Fruit fly (Drosophila melanogaster) whole organism, embryonic: Measurements from ENCODE around the gene CSN6.

Experiments
- BEAF-32 ChIP-seq: fragments of 200-800 bp; sonication (Bioruptor generic); optimal IDR thresholded peaks from 3 replicates; lab custom pipeline; 2017; ENCODE audit warnings: missing biosample characterization, missing genetic modification characterization, mild to moderate bottlenecking, moderate library complexity, missing genetic modification reagents
- CG11398 ChIP-seq: fragments of 200-800 bp; sonication (Bioruptor generic); optimal IDR thresholded peaks from 2 replicates; lab custom pipeline; 2016; ENCODE audit warnings: missing biosample characterization, missing genetic modification characterization
- CG12071 ChIP-seq: fragments of 200-800 bp; sonication (Bioruptor generic); optimal IDR thresholded peaks from 3 replicates; lab custom pipeline; 2018; ENCODE audit warnings: missing biosample characterization, mild to moderate bottlenecking, missing genetic modification characterization
- CG12299 ChIP-seq: fragments of 200-800 bp; sonication (Bioruptor generic); optimal IDR thresholded peaks from 2 replicates; lab custom pipeline; 2018; ENCODE audit warnings: missing biosample characterization, mild to moderate bottlenecking, missing genetic modification characterization
- CG12942 ChIP-seq: fragments of 200-800 bp; sonication (Bioruptor generic); optimal IDR thresholded peaks from 3 replicates; lab custom pipeline; 2016; ENCODE audit warnings: missing biosample characterization, missing genetic modification characterization
- CG15514 ChIP-seq: fragments of 200-800 bp; sonication (Bioruptor generic); optimal IDR thresholded peaks from 3 replicates; lab custom pipeline; 2017; ENCODE audit warnings: missing biosample characterization, missing genetic modification characterization, mild to moderate bottlenecking, moderate library complexity, missing genetic modification reagents
- CG1603 ChIP-seq: fragments of 200-800 bp; sonication (Bioruptor generic); optimal IDR thresholded peaks from 2 replicates; lab custom pipeline; 2019; ENCODE audit warnings: missing biosample characterization, mild to moderate bottlenecking, missing genetic modification characterization, moderate library complexity
- CG17359 ChIP-seq: fragments of 200-800 bp; sonication (Bioruptor generic); optimal IDR thresholded peaks from 3 replicates; lab custom pipeline; 2018; ENCODE audit warnings: missing biosample characterization, mild to moderate bottlenecking, missing genetic modification characterization, moderate library complexity
- CG17829 ChIP-seq: fragments of 200-800 bp; optimal IDR thresholded peaks from 2 replicates; lab custom pipeline; 2019; ENCODE audit warnings: missing biosample characterization, mild to moderate bottlenecking, missing genetic modification characterization, moderate library complexity
- CG18599 ChIP-seq: fragments of 200-800 bp; sonication (Bioruptor generic); optimal IDR thresholded peaks from 3 replicates; lab custom pipeline; 2017; ENCODE audit warnings: missing biosample characterization, missing genetic modification characterization, mild to moderate bottlenecking, moderate library complexity, missing genetic modification reagents
- CG31365 ChIP-seq: fragments of 200-800 bp; sonication (Bioruptor generic); optimal IDR thresholded peaks from 2 replicates; lab custom pipeline; 2018; ENCODE audit warnings: missing biosample characterization, mild to moderate bottlenecking, missing genetic modification characterization
- CG3281 ChIP-seq: fragments of 200-800 bp; sonication (Bioruptor generic); optimal IDR thresholded peaks from 3 replicates; lab custom pipeline; 2017; ENCODE audit warnings: missing biosample characterization, mild to moderate bottlenecking, missing genetic modification characterization
- CG33213 ChIP-seq: fragments of 200-800 bp; sonication (Bioruptor generic); optimal IDR thresholded peaks from 3 replicates; lab custom pipeline; 2016; ENCODE audit warnings: missing biosample characterization, missing genetic modification characterization
- CG34376 ChIP-seq: fragments of 200-800 bp; sonication (Bioruptor generic); optimal IDR thresholded peaks from 2 replicates; lab custom pipeline; 2018; ENCODE audit warnings: missing biosample characterization, mild to moderate bottlenecking, missing genetic modification characterization
- CG34422 ChIP-seq: fragments of 200-800 bp; sonication (Bioruptor generic); IDR thresholded peaks from 3 replicates; pipeline ENCODE4 v1.3.6; 2022; ENCODE audit warnings: missing biosample characterization, missing genetic modification characterization
- CG6683 ChIP-seq: fragments of 200-800 bp; sonication (Bioruptor generic); optimal IDR thresholded peaks from 2 replicates; lab custom pipeline; 2017; ENCODE audit warnings: missing biosample characterization, mild to moderate bottlenecking, missing genetic modification characterization, missing genetic modification reagents
- CG7271 ChIP-seq: fragments of 200-800 bp; sonication (Bioruptor generic); optimal IDR thresholded peaks from 2 replicates; lab custom pipeline; 2018; ENCODE audit warnings: missing biosample characterization, mild to moderate bottlenecking, missing genetic modification characterization, moderate library complexity
- CG7556 ChIP-seq: fragments of 200-800 bp; sonication (Bioruptor generic); optimal IDR thresholded peaks from 2 replicates; lab custom pipeline; 2017; ENCODE audit warnings: missing biosample characterization, mild to moderate bottlenecking, missing genetic modification characterization
- CG7786 ChIP-seq: fragments of 200-800 bp; sonication (Bioruptor generic); optimal IDR thresholded peaks from 2 replicates; lab custom pipeline; 2016; ENCODE audit warnings: missing biosample characterization, missing genetic modification characterization
- CG7839 ChIP-seq: fragments of 200-800 bp; sonication (Bioruptor generic); optimal IDR thresholded peaks from 3 replicates; lab custom pipeline; 2018; ENCODE audit warnings: missing biosample characterization, mild to moderate bottlenecking, missing genetic modification characterization, moderate library complexity
- CG7928 ChIP-seq: fragments of 200-800 bp; sonication (Bioruptor generic); optimal IDR thresholded peaks from 2 replicates; lab custom pipeline; 2017; ENCODE audit warnings: missing biosample characterization, mild to moderate bottlenecking, missing genetic modification characterization
- CG7963 ChIP-seq: fragments of 200-800 bp; sonication (Bioruptor generic); IDR thresholded peaks from 3 replicates; pipeline ENCODE4 v1.3.6; 2022; ENCODE audit warnings: missing biosample characterization, missing genetic modification characterization; ENCODE audit not compliant: partially characterized antibody
- CG8281 ChIP-seq: fragments of 200-800 bp; sonication (Bioruptor generic); optimal IDR thresholded peaks from 2 replicates; lab custom pipeline; 2018; ENCODE audit warnings: missing biosample characterization, mild to moderate bottlenecking, missing genetic modification characterization, moderate library complexity
- CG9727 ChIP-seq: fragments of 200-800 bp; sonication (Bioruptor generic); optimal IDR thresholded peaks from 3 replicates; lab custom pipeline; 2017; ENCODE audit warnings: missing biosample characterization, mild to moderate bottlenecking, missing genetic modification characterization
- CG9876 ChIP-seq: fragments of 200-800 bp; sonication (Bioruptor generic); optimal IDR thresholded peaks from 2 replicates; lab custom pipeline; 2016; ENCODE audit warnings: missing biosample characterization, missing genetic modification characterization
- D19A ChIP-seq: fragments of 200-800 bp; optimal IDR thresholded peaks from 3 replicates; lab custom pipeline; 2019; ENCODE audit warnings: missing biosample characterization, mild to moderate bottlenecking, missing genetic modification characterization, moderate library complexity
- Doc2 ChIP-seq: fragments of 200-800 bp; sonication (Bioruptor generic); IDR thresholded peaks from 2 replicates; pipeline ENCODE4 v1.3.6; 2022; ENCODE audit warnings: missing biosample characterization, missing genetic modification characterization
- Dp ChIP-seq: fragments of 200-800 bp; sonication (Bioruptor generic); optimal IDR thresholded peaks from 2 replicates; lab custom pipeline; 2018; ENCODE audit warnings: missing biosample characterization, mild to moderate bottlenecking, missing genetic modification characterization, moderate library complexity
- E2f2 ChIP-seq: fragments of 200-800 bp; sonication (Bioruptor generic); IDR thresholded peaks from 2 replicates; pipeline ENCODE4 v1.3.6; 2022; ENCODE audit warnings: missing biosample characterization, missing genetic modification characterization
- Ets97D ChIP-seq: fragments of 200-800 bp; sonication (Bioruptor generic); optimal IDR thresholded peaks from 3 replicates; lab custom pipeline; 2016; ENCODE audit warnings: missing biosample characterization, missing genetic modification characterization
- Fer2 ChIP-seq: fragments of 200-800 bp; sonication (Bioruptor generic); optimal IDR thresholded peaks from 2 replicates; lab custom pipeline; 2018; ENCODE audit warnings: missing biosample characterization, mild to moderate bottlenecking, missing genetic modification characterization, moderate library complexity
- MTF-1 ChIP-seq: fragments of 200-800 bp; sonication (Bioruptor generic); optimal IDR thresholded peaks from 2 replicates; lab custom pipeline; 2018; ENCODE audit warnings: missing biosample characterization, mild to moderate bottlenecking, missing genetic modification characterization, borderline replicate concordance
- Meics ChIP-seq: fragments of 200-800 bp; sonication (Bioruptor generic); optimal IDR thresholded peaks from 2 replicates; lab custom pipeline; 2017; ENCODE audit warnings: missing biosample characterization, mild to moderate bottlenecking, missing genetic modification characterization
- Nf-YA ChIP-seq: fragments of 200-800 bp; sonication (Bioruptor generic); IDR thresholded peaks from 2 replicates; pipeline ENCODE4 v1.3.6; 2022; ENCODE audit warnings: missing biosample characterization, missing genetic modification characterization
- Sin3A ChIP-seq: fragments of >200 bp; optimal IDR thresholded peaks from 2 replicates; lab custom pipeline; 2018
- Sox102F ChIP-seq: fragments of 200-800 bp; sonication (Bioruptor generic); optimal IDR thresholded peaks from 2 replicates; lab custom pipeline; 2018; ENCODE audit warnings: missing biosample characterization, mild to moderate bottlenecking, missing genetic modification characterization, moderate library complexity
- Vsx1 ChIP-seq: fragments of 200-800 bp; sonication (Bioruptor generic); optimal IDR thresholded peaks from 2 replicates; lab custom pipeline; 2017; ENCODE audit warnings: missing biosample characterization, mild to moderate bottlenecking, missing genetic modification characterization, missing genetic modification reagents
- ato ChIP-seq: fragments of 200-800 bp; sonication (Bioruptor generic); IDR thresholded peaks from 2 replicates; pipeline ENCODE4 v1.3.6; 2022; ENCODE audit warnings: missing biosample characterization, missing genetic modification characterization; ENCODE audit not compliant: partially characterized antibody
- crc ChIP-seq: fragments of 200-800 bp; sonication (Bioruptor generic); optimal IDR thresholded peaks from 2 replicates; lab custom pipeline; 2016; ENCODE audit warnings: missing biosample characterization, missing genetic modification characterization
- fd102C ChIP-seq: fragments of 200-800 bp; sonication (Bioruptor generic); optimal IDR thresholded peaks from 2 replicates; lab custom pipeline; 2018; ENCODE audit warnings: missing biosample characterization, mild to moderate bottlenecking, missing genetic modification characterization, moderate library complexity
- h ChIP-seq: fragments of >200 bp; optimal IDR thresholded peaks from 2 replicates; lab custom pipeline; 2017
- insv ChIP-seq, 2 experiments: fragments of 200-800 bp; sonication (Bioruptor generic); optimal IDR thresholded peaks; 3 replicates each; lab custom pipeline; 2016 to 2018; ENCODE audit warnings: missing biosample characterization in 2 of 2, missing genetic modification characterization in 2 of 2
- inv ChIP-seq: fragments of 200-800 bp; sonication (Bioruptor generic); IDR thresholded peaks from 2 replicates; pipeline ENCODE4 v1.3.6; 2022; ENCODE audit warnings: missing biosample characterization, missing genetic modification characterization; ENCODE audit not compliant: partially characterized antibody
- sens-2 ChIP-seq: fragments of 200-800 bp; sonication (Bioruptor generic); IDR thresholded peaks from 2 replicates; pipeline ENCODE4 v1.3.6; 2022; ENCODE audit warnings: missing biosample characterization, missing genetic modification characterization
- sim ChIP-seq: fragments of 200-800 bp; sonication (Bioruptor generic); IDR thresholded peaks from 2 replicates; pipeline ENCODE4 v1.3.6; 2022; ENCODE audit warnings: missing biosample characterization, missing genetic modification characterization
- slou ChIP-seq: fragments of 200-800 bp; sonication (Bioruptor generic); optimal IDR thresholded peaks from 3 replicates; lab custom pipeline; 2016; ENCODE audit warnings: missing biosample characterization, missing genetic modification characterization
- so ChIP-seq: fragments of 200-800 bp; sonication (Bioruptor generic); IDR thresholded peaks from 3 replicates; pipeline ENCODE4 v1.3.6; 2022; ENCODE audit warnings: missing biosample characterization, missing genetic modification characterization
- sob ChIP-seq: fragments of 200-800 bp; sonication (Bioruptor generic); IDR thresholded peaks from 2 replicates; pipeline ENCODE4 v1.3.6; 2022; ENCODE audit warnings: missing biosample characterization, missing genetic modification characterization
- tap ChIP-seq: fragments of 200-800 bp; optimal IDR thresholded peaks from 3 replicates; lab custom pipeline; 2019; ENCODE audit warnings: missing biosample characterization, mild to moderate bottlenecking, missing genetic modification characterization, moderate library complexity
- unpg ChIP-seq: fragments of 200-800 bp; sonication (Bioruptor generic); optimal IDR thresholded peaks from 3 replicates; lab custom pipeline; 2018; ENCODE audit warnings: missing biosample characterization, mild to moderate bottlenecking, missing genetic modification characterization, moderate library complexity

Gene CSN6

dm6 chr3R:22596450-22596849, 15.9 kb downstream of the CSN6 start (continued):
- TF ChIP-seq crc (GFP tag; lab: Kevin White, UChicago) (no peak), CG7271 (tag; lab: Kevin White, UChicago) (no peak), sob (GFP tag; lab: Robert Waterston, UW) (peak; percentile 64; the same call in 1 of the 2 replicates), CG15514 (GFP tag; lab: Kevin White, UChicago) (peak; percentile 59), Ets97D (GFP tag; lab: Kevin White, UChicago) (no peak), CG11398 (GFP tag; lab: Kevin White, UChicago) (peak; percentile 77), Sox102F (GFP tag; lab: Kevin White, UChicago) (peak; percentile 27), CG17829 (tag; lab: Kevin White, UChicago) (no peak), Nf-YA (0 out of 2 replicates have a peak, but pooled peaks have one; percentile 31), insv (GFP tag; optimal IDR thresholded peaks at IDR 0.05; lab: Kevin White, UChicago) (no peak), CG12299 (no peak), CG6683 (GFP tag; lab: Kevin White, UChicago) (peak; percentile 37), slou (GFP tag; lab: Kevin White, UChicago) (no peak), Dp (GFP tag; lab: Kevin White, UChicago) (no peak), CG34376 (GFP tag; lab: Kevin White, UChicago) (peak; percentile 33), fd102C (no peak), CG31365 (no peak), MTF-1 (GFP tag; lab: Kevin White, UChicago) (peak; percentile 70), Sin3A (lab: Kevin White, UChicago) (no peak), CG7556 (GFP tag; lab: Kevin White, UChicago) (peak; percentile 57), CG18599 (GFP tag; lab: Kevin White, UChicago) (peak; percentile 55), so (GFP tag; lab: Robert Waterston, UW) (peak; percentile 66; the same call in 2 of the 3 replicates), D19A (peak; percentile 5), CG12942 (GFP tag; lab: Kevin White, UChicago) (peak; percentile 42), CG8281 (tag; lab: Kevin White, UChicago) (peak; percentile 38), inv (GFP tag; lab: Robert Waterston, UW) (no peak), CG3281 (GFP tag; lab: Kevin White, UChicago) (peak; percentile 29), Meics (GFP tag; lab: Kevin White, UChicago) (peak; percentile 50), CG17359 (tag; lab: Kevin White, UChicago) (peak; percentile 59), CG7963 (GFP tag; lab: Robert Waterston, UW) (no peak), sim (peak; percentile 29; the same call in 1 of the 2 replicates), Fer2 (tag; lab: Kevin White, UChicago) (no peak), E2f2 (GFP tag; lab: Robert Waterston, UW) (peak; percentile 33; the same call in 1 of the 2 replicates), CG7786 (GFP tag; lab: Kevin White, UChicago) (peak; percentile 32), h (lab: Kevin White, UChicago) (no peak), CG9727 (GFP tag; lab: Kevin White, UChicago) (peak; percentile 65), CG33213 (GFP tag; lab: Kevin White, UChicago) (peak; percentile 31), Doc2 (GFP tag; lab: Robert Waterston, UW) (no peak), sens-2 (GFP tag; lab: Robert Waterston, UW) (peak; percentile 60), CG7839 (tag; lab: Kevin White, UChicago) (no peak), CG1603 (tag; lab: Kevin White, UChicago) (peak; percentile 64), Vsx1 (GFP tag; lab: Kevin White, UChicago) (peak; percentile 77), unpg (GFP tag; lab: Kevin White, UChicago) (peak; percentile 43), CG9876 (GFP tag; lab: Kevin White, UChicago) (no peak), BEAF-32 (GFP tag; lab: Kevin White, UChicago) (no peak), CG34422 (0 out of 3 replicates have a peak, but pooled peaks have one; percentile 33), tap (tag; lab: Kevin White, UChicago) (peak; percentile 36), CG12071 (GFP tag; lab: Kevin White, UChicago) (peak; percentile 65), ato (no peak), CG7928 (GFP tag; lab: Kevin White, UChicago) (no peak)
